Worm (Caenorhabditis elegans): ENCODE measurements around the gene ash-2.

- TF ChIP-seq dao-5 (tag; optimal IDR thresholded peaks at IDR 0.05): no peak
- TF ChIP-seq him-1 (tag; optimal IDR thresholded peaks at IDR 0.05): no peak
These were observed 43.2 kb upstream of the ash-2 start for ce11 chrII:11936393-11936792.
